Worm (Caenorhabditis elegans) whole organism, midembryonic: ENCODE results near the gene zim-2.

Experiments used
- T22C8.4 ChIP-seq: fragments of 200-800 bp; sonication (Bioruptor generic); IDR thresholded peaks from 2 replicates; pipeline ENCODE4 v1.3.6; 2022; ENCODE audit warnings: missing genetic modification characterization, missing compliant biosample characterization
- cog-1 ChIP-seq: sonication (generic microtip); optimal IDR thresholded peaks from 2 replicates; lab custom pipeline; 2016; ENCODE audit warnings: missing genetic modification characterization, missing compliant biosample characterization
- flt-1 ChIP-seq: fragments of 200-800 bp; sonication (Bioruptor generic); IDR thresholded peaks from 2 replicates; pipeline ENCODE4 v1.3.6; 2022; ENCODE audit warnings: missing genetic modification characterization, missing compliant biosample characterization
- klf-2 ChIP-seq: fragments of 200-800 bp; sonication (Bioruptor generic); conservative IDR thresholded peaks from 2 replicates; pipeline ENCODE4 v1.3.6; 2022; ENCODE audit warnings: missing genetic modification reagents, missing genetic modification characterization, missing compliant biosample characterization
- med-1 ChIP-seq: sonication (generic microtip); optimal IDR thresholded peaks from 2 replicates; lab custom pipeline; 2017; ENCODE audit warnings: missing genetic modification characterization, mild to moderate bottlenecking, missing compliant biosample characterization, antibody characterized with exemption, missing genetic modification reagents; ENCODE audit not compliant: insufficient read depth
- ref-1 ChIP-seq: fragments of 200-800 bp; sonication (Bioruptor generic); conservative IDR thresholded peaks from 2 replicates; pipeline ENCODE4 v1.3.6; 2022; ENCODE audit warnings: missing genetic modification reagents, missing genetic modification characterization, missing compliant biosample characterization
- tab-1 ChIP-seq: fragments of 200-800 bp; sonication (Bioruptor generic); IDR thresholded peaks from 2 replicates; pipeline ENCODE4 v1.3.6; 2022; ENCODE audit warnings: missing genetic modification characterization, missing compliant biosample characterization
- ztf-23 ChIP-seq: fragments of 200-800 bp; sonication (Bioruptor generic); IDR thresholded peaks from 2 replicates; pipeline ENCODE4 v1.3.6; 2022; ENCODE audit warnings: missing genetic modification reagents, missing genetic modification characterization, missing compliant biosample characterization
- ztf-29 ChIP-seq: fragments of 200-800 bp; sonication (Bioruptor generic); IDR thresholded peaks from 2 replicates; pipeline ENCODE4 v1.3.6; 2022; ENCODE audit warnings: missing genetic modification reagents, missing genetic modification characterization, missing compliant biosample characterization

The zim-2 gene

DNA sequence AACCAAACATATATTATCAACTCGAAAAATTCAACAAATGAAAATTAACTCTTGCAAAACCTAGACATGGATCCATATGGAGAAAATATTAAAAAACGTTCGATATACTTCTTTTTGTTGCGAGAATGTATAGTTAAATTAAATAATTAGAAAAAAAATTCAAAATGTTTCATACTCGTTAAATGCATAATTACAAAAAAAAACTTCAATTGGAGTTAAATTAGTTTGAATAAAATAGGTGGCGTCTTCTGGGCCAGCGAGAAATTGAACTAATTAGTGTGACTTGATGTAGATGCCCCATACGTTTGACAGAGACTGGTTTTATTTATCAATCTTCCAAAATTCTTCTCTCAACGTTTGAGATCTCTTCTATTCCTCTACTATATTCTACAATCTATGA is 23.3 kb downstream of the zim-2 start, which contains the start of gene lgc-43:
Gene lgc-43 (plus strand): TSS at position 301 of the 400 bp plus-strand sequence.
- TF ChIP-seq ref-1 (GFP tag; lab: Robert Waterston, UW) (no peak), tab-1 (GFP tag; lab: Robert Waterston, UW) (no peak), ztf-29 (GFP tag; lab: Robert Waterston, UW) (no peak)

- TF ChIP-seq ztf-29 (GFP tag; lab: Robert Waterston, UW) (no peak), T22C8.4 (GFP tag; lab: Robert Waterston, UW) (no peak), ztf-23 (no peak), tab-1 (GFP tag; lab: Robert Waterston, UW) (no peak), klf-2 (GFP tag; lab: Robert Waterston, UW) (no peak), cog-1 (tag; lab: Kevin White, UChicago) (no peak), ref-1 (GFP tag; lab: Robert Waterston, UW) (no peak), med-1 (GFP tag; lab: Kevin White, UChicago) (no peak), flt-1 (GFP tag; lab: Robert Waterston, UW) (no peak)
Observed at ce11 chrIV:10584237-10584636, 29.2 kb downstream of the zim-2 start, which contains the start of gene oac-8. oac-8 (plus strand) TSS chrIV:10584537.

DNA sequence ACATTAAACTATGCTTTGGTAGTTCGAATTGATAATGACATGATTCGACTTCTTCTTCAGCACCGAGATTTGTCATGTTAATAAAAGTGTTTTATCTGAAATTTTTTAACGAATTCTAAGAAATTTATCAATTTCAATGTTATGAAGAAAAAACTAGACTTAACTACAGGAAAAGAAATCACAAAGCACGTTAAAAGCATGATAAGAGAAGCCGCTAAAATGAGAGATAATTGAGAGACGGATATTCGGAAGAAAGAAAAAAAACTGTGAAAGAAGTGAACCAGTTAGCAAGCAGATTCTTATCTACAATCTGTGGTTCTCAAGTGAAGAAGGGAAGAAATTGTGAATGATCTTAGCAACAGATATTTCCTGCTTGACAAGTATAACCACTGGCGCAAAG is 34.0 kb downstream of the zim-2 start, which contains the start of gene C43F9.4:
Gene C43F9.4 (minus strand): TSS at position 101 of the 400 bp plus-strand sequence.
- TF ChIP-seq ref-1 (GFP tag; lab: Robert Waterston, UW), result no peak
- no peak for TF ChIP-seq tab-1 (GFP tag; lab: Robert Waterston, UW)
- no peak for TF ChIP-seq ztf-23
- TF ChIP-seq ztf-29 (GFP tag; lab: Robert Waterston, UW), result no peak
- no peak for TF ChIP-seq T22C8.4 (GFP tag; lab: Robert Waterston, UW)
- TF ChIP-seq med-1 (GFP tag; lab: Kevin White, UChicago), result no peak
- no peak for TF ChIP-seq cog-1 (tag; lab: Kevin White, UChicago)
- no peak for TF ChIP-seq flt-1 (GFP tag; lab: Robert Waterston, UW)
- TF ChIP-seq klf-2 (GFP tag; lab: Robert Waterston, UW), result no peak

DNA sequence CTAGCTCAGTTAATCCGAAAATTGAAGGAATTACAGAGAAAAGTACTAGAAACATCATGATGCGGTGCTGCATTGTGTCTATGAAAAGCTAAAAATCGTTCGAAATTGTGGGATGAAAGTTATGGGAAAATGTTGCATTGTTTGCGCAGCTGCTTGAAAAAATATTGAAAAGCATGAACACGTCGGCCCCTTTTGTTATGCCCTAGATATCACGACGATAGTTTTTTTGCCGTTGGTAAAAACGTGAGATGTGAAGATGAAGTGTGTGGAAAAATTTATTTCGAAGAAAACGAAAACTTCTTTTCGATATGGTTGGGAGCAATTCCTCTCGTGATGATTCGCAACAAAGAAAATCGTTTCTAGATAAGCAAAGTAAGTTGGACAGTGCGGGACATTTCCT is 35.6 kb downstream of the zim-2 start, which contains the start of the genes C43F9.5 and nkb-2:
Gene C43F9.5 (minus strand): TSS at position 101 of the 400 bp plus-strand sequence.
Gene nkb-2 (plus strand): TSS at position 277 of the 400 bp plus-strand sequence.
- TF ChIP-seq med-1 (GFP tag; lab: Kevin White, UChicago), result no peak
- TF ChIP-seq tab-1 (GFP tag; lab: Robert Waterston, UW), result no peak
- TF ChIP-seq ztf-23, result no peak
- no peak for TF ChIP-seq T22C8.4 (GFP tag; lab: Robert Waterston, UW)
- TF ChIP-seq klf-2 (GFP tag; lab: Robert Waterston, UW), result no peak
- TF ChIP-seq cog-1 (tag; lab: Kevin White, UChicago), result no peak
- TF ChIP-seq ztf-29 (GFP tag; lab: Robert Waterston, UW), result no peak
- TF ChIP-seq flt-1 (GFP tag; lab: Robert Waterston, UW), result no peak
- no peak for TF ChIP-seq ref-1 (GFP tag; lab: Robert Waterston, UW)

DNA sequence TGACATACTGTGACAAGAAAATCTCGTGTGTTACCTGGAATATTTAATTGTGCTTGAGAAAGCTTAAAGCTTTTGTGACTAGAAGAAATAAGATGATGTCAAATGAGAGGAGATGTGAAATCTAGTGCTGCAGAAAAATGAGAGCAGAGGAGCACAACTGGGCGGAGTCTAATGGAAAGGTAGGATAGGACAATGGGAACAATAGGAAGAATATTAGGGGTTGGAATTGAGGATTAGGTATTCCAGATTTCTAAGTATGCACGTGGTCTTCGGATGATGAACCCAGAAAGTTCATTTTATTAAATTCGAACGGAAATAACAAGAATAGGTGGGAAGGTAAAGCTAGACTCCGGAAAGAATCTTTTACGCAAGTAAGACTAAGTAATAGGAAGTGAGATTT is 38.5 kb downstream of the zim-2 start, which contains the start of gene C43F9.7:
Gene C43F9.7 (minus strand): TSS at position 101 of the 400 bp plus-strand sequence.
- TF ChIP-seq med-1 (GFP tag; lab: Kevin White, UChicago) (no peak), flt-1 (GFP tag; lab: Robert Waterston, UW) (no peak), cog-1 (tag; lab: Kevin White, UChicago) (no peak), tab-1 (GFP tag; lab: Robert Waterston, UW) (no peak), ztf-29 (GFP tag; lab: Robert Waterston, UW) (no peak), ref-1 (GFP tag; lab: Robert Waterston, UW) (no peak), klf-2 (GFP tag; lab: Robert Waterston, UW) (no peak), T22C8.4 (GFP tag; lab: Robert Waterston, UW) (no peak), ztf-23 (no peak)

ce11 chrIV:10596505-10596904 is 41.5 kb downstream of the zim-2 start, which contains the start of gene C43F9.11:
C43F9.11 (plus strand) TSS chrIV:10596805.
- no peak for TF ChIP-seq tab-1 (GFP tag; lab: Robert Waterston, UW)
- no peak for TF ChIP-seq klf-2 (GFP tag; lab: Robert Waterston, UW)
- no peak for TF ChIP-seq ztf-23

DNA sequence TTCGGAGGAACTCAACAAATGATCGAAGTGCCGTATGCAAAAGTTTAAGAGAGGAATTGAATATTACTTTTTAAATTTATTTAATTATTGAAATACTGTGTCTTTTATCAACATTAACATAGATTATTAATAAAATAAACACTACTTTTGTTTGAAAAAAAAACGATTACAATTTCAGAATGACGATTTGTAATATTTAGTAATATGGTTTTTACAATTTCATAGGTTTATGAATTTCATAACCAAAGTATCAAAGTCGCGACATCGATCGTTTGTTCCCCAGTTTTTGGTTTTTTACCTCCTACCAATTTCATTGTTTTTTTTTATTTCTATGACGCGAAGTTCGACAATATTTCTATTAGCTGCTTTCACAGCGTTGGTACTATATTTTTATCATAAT is 44.9 kb downstream of the zim-2 start, which contains the start of gene R09H10.1:
Gene R09H10.1 (plus strand): TSS at position 301 of the 400 bp plus-strand sequence.
- no peak for TF ChIP-seq cog-1 (tag; lab: Kevin White, UChicago)
- TF ChIP-seq tab-1 (GFP tag; lab: Robert Waterston, UW), result no peak
- TF ChIP-seq ztf-29 (GFP tag; lab: Robert Waterston, UW), result no peak
- no peak for TF ChIP-seq ztf-23
- no peak for TF ChIP-seq ref-1 (GFP tag; lab: Robert Waterston, UW)
- TF ChIP-seq flt-1 (GFP tag; lab: Robert Waterston, UW), result no peak
- no peak for TF ChIP-seq med-1 (GFP tag; lab: Kevin White, UChicago)
- no peak for TF ChIP-seq klf-2 (GFP tag; lab: Robert Waterston, UW)
- no peak for TF ChIP-seq T22C8.4 (GFP tag; lab: Robert Waterston, UW)

ce11 chrIV:10602644-10603043 is 47.6 kb downstream of the zim-2 start, which contains the start of gene R09H10.2:
R09H10.2 (plus strand) TSS chrIV:10602944.
- TF ChIP-seq klf-2 (GFP tag; lab: Robert Waterston, UW) (no peak), ztf-29 (GFP tag; lab: Robert Waterston, UW) (no peak), tab-1 (GFP tag; lab: Robert Waterston, UW) (no peak), ref-1 (GFP tag; lab: Robert Waterston, UW) (no peak)

- TF ChIP-seq flt-1 (GFP tag; lab: Robert Waterston, UW), result no peak
Observed at ce11 chrIV:10606575-10607080, 51.6 kb downstream of the zim-2 start, which contains the start of gene R09H10.3. R09H10.3 (plus strand) TSS chrIV:10607030.
